Worm (Caenorhabditis elegans) whole organism, late embryonic: ENCODE data around the gene M03C11.9.

Experiments
- K02D7.2 ChIP-seq: sonication (generic microtip); optimal IDR thresholded peaks from 2 replicates; lab custom pipeline; 2017; ENCODE audit warnings: mild to moderate bottlenecking, missing genetic modification characterization, missing compliant biosample characterization
- T23F11.4 ChIP-seq: fragments of 200-800 bp; sonication (Bioruptor generic); optimal IDR thresholded peaks from 2 replicates; lab custom pipeline; 2018; ENCODE audit warnings: mild to moderate bottlenecking, missing genetic modification characterization, missing compliant biosample characterization
- Y22D7AL.16 ChIP-seq: sonication (generic microtip); optimal IDR thresholded peaks from 2 replicates; lab custom pipeline; 2016; ENCODE audit warnings: missing genetic modification characterization, missing compliant biosample characterization
- ama-1 ChIP-seq: fragments of 150-350 bp; optimal IDR thresholded peaks from 2 replicates; lab custom pipeline; 2014
- ceh-14 ChIP-seq: sonication (generic microtip); optimal IDR thresholded peaks from 2 replicates; lab custom pipeline; 2016; ENCODE audit warnings: missing genotype, missing genetic modification characterization, missing compliant biosample characterization
- ceh-18 ChIP-seq: sonication (generic microtip); optimal IDR thresholded peaks from 2 replicates; lab custom pipeline; 2016; ENCODE audit warnings: missing genetic modification characterization, missing compliant biosample characterization
- ceh-2 ChIP-seq: sonication (generic microtip); optimal IDR thresholded peaks from 2 replicates; lab custom pipeline; 2016; ENCODE audit warnings: missing genotype, missing genetic modification characterization, missing compliant biosample characterization
- ceh-24 ChIP-seq: sonication (generic microtip); optimal IDR thresholded peaks from 2 replicates; lab custom pipeline; 2016; ENCODE audit warnings: mild to moderate bottlenecking, missing genetic modification characterization, missing compliant biosample characterization
- ceh-30 ChIP-seq: fragments of 150-350 bp; optimal IDR thresholded peaks from 2 replicates; lab custom pipeline; 2014; ENCODE audit warnings: missing biosample characterization, missing genetic modification characterization
- ceh-31 ChIP-seq: sonication (generic microtip); optimal IDR thresholded peaks from 2 replicates; lab custom pipeline; 2016; ENCODE audit warnings: missing genetic modification characterization, missing compliant biosample characterization
- ceh-34 ChIP-seq: sonication (generic microtip); optimal IDR thresholded peaks from 2 replicates; lab custom pipeline; 2016; ENCODE audit warnings: mild to moderate bottlenecking, missing genetic modification characterization, missing compliant biosample characterization
- ceh-48 ChIP-seq: sonication (generic microtip); optimal IDR thresholded peaks from 2 replicates; lab custom pipeline; 2016; ENCODE audit warnings: missing genetic modification characterization, inconsistent platforms, missing compliant biosample characterization
- ceh-6 ChIP-seq: fragments of 200-800 bp; sonication (Bioruptor generic); optimal IDR thresholded peaks from 2 replicates; lab custom pipeline; 2018; ENCODE audit warnings: mild to moderate bottlenecking, missing genetic modification characterization, missing compliant biosample characterization
- ceh-9 ChIP-seq: sonication (generic microtip); optimal IDR thresholded peaks from 2 replicates; lab custom pipeline; 2016; ENCODE audit warnings: mild to moderate bottlenecking, missing genetic modification characterization, inconsistent platforms, missing compliant biosample characterization
- dmd-4 ChIP-seq: sonication (generic microtip); optimal IDR thresholded peaks from 2 replicates; lab custom pipeline; 2016; ENCODE audit warnings: borderline replicate concordance, missing genetic modification characterization, missing compliant biosample characterization
- dve-1 ChIP-seq: sonication (generic microtip); optimal IDR thresholded peaks from 2 replicates; lab custom pipeline; 2017; ENCODE audit warnings: antibody characterized with exemption, mild to moderate bottlenecking, missing genetic modification characterization, missing compliant biosample characterization
- elt-2 ChIP-seq: sonication (generic microtip); optimal IDR thresholded peaks from 2 replicates; lab custom pipeline; 2016; ENCODE audit warnings: missing genetic modification reagents, missing genetic modification characterization, missing compliant biosample characterization
- elt-4 ChIP-seq: sonication (generic microtip); optimal IDR thresholded peaks from 2 replicates; lab custom pipeline; 2016; ENCODE audit warnings: missing genetic modification characterization, missing compliant biosample characterization
- ets-4 ChIP-seq: sonication (generic microtip); optimal IDR thresholded peaks from 2 replicates; lab custom pipeline; 2016; ENCODE audit warnings: missing genetic modification characterization, missing compliant biosample characterization
- fkh-10 ChIP-seq: fragments of 150-350 bp; optimal IDR thresholded peaks from 2 replicates; lab custom pipeline; 2014; ENCODE audit warnings: missing biosample characterization, missing genetic modification reagents, missing genetic modification characterization
- fkh-6 ChIP-seq: sonication (generic microtip); optimal IDR thresholded peaks from 2 replicates; lab custom pipeline; 2016; ENCODE audit warnings: missing genetic modification characterization, missing compliant biosample characterization
- gmeb-2 ChIP-seq: sonication (generic microtip); optimal IDR thresholded peaks from 2 replicates; lab custom pipeline; 2016; ENCODE audit warnings: missing genetic modification characterization, inconsistent platforms, missing compliant biosample characterization
- hlh-30 ChIP-seq: sonication (generic microtip); optimal IDR thresholded peaks from 2 replicates; lab custom pipeline; 2017; ENCODE audit warnings: antibody characterized with exemption, missing genetic modification characterization, missing compliant biosample characterization; ENCODE audit not compliant: insufficient read depth
- lim-6 ChIP-seq: sonication (generic microtip); optimal IDR thresholded peaks from 2 replicates; lab custom pipeline; 2016; ENCODE audit warnings: missing genetic modification characterization, missing compliant biosample characterization
- lin-11 ChIP-seq: fragments of 200-800 bp; sonication (Bioruptor generic); optimal IDR thresholded peaks from 2 replicates; lab custom pipeline; 2018; ENCODE audit warnings: mild to moderate bottlenecking, missing genetic modification characterization, missing compliant biosample characterization
- nfya-1 ChIP-seq: sonication (generic microtip); optimal IDR thresholded peaks from 2 replicates; lab custom pipeline; 2017; ENCODE audit warnings: missing genetic modification characterization, mild to moderate bottlenecking, missing compliant biosample characterization, antibody characterized with exemption, moderate library complexity
- nhr-11 ChIP-seq: fragments of 150-350 bp; optimal IDR thresholded peaks from 2 replicates; lab custom pipeline; 2014; ENCODE audit warnings: missing biosample characterization, missing genetic modification characterization
- nhr-232 ChIP-seq: sonication (generic microtip); optimal IDR thresholded peaks from 2 replicates; lab custom pipeline; 2016; ENCODE audit warnings: missing genetic modification characterization, missing compliant biosample characterization
- odd-2 ChIP-seq: sonication (generic microtip); optimal IDR thresholded peaks from 2 replicates; lab custom pipeline; 2017; ENCODE audit warnings: antibody characterized with exemption, mild to moderate bottlenecking, missing genetic modification characterization, missing compliant biosample characterization
- pag-3 ChIP-seq: sonication (generic microtip); optimal IDR thresholded peaks from 2 replicates; lab custom pipeline; 2016; ENCODE audit warnings: missing compliant biosample characterization, missing genetic modification characterization, borderline replicate concordance
- pax-1 ChIP-seq: fragments of 150-350 bp; optimal IDR thresholded peaks from 2 replicates; lab custom pipeline; 2014; ENCODE audit warnings: missing biosample characterization, missing genetic modification characterization
- pqm-1 ChIP-seq: sonication (generic microtip); optimal IDR thresholded peaks from 2 replicates; lab custom pipeline; 2016; ENCODE audit warnings: missing genetic modification characterization, missing compliant biosample characterization
- pros-1 ChIP-seq: fragments of 150-350 bp; optimal IDR thresholded peaks from 2 replicates; lab custom pipeline; 2014; ENCODE audit warnings: missing biosample characterization, missing genetic modification reagents, missing genetic modification characterization
- ref-2 ChIP-seq: sonication (generic microtip); optimal IDR thresholded peaks from 2 replicates; lab custom pipeline; 2016; ENCODE audit warnings: missing genetic modification characterization, missing compliant biosample characterization
- rnt-1 ChIP-seq: sonication (generic microtip); optimal IDR thresholded peaks from 2 replicates; lab custom pipeline; 2016; ENCODE audit warnings: missing genetic modification characterization, missing compliant biosample characterization
- sdc-2 ChIP-seq: sonication (generic microtip); optimal IDR thresholded peaks from 2 replicates; lab custom pipeline; 2016; ENCODE audit warnings: missing genotype, missing genetic modification characterization, missing compliant biosample characterization
- sox-2 ChIP-seq: fragments of 200-800 bp; sonication (Bioruptor generic); IDR thresholded peaks from 2 replicates; pipeline ENCODE4 v1.3.6; 2022; ENCODE audit warnings: missing genetic modification reagents, missing genetic modification characterization, missing compliant biosample characterization
- sox-4 ChIP-seq: sonication (generic microtip); optimal IDR thresholded peaks from 2 replicates; lab custom pipeline; 2017; ENCODE audit warnings: mild to moderate bottlenecking, missing genetic modification characterization, inconsistent platforms, missing compliant biosample characterization
- syd-9 ChIP-seq: sonication (generic microtip); optimal IDR thresholded peaks from 2 replicates; lab custom pipeline; 2016; ENCODE audit warnings: mild to moderate bottlenecking, missing genetic modification characterization, moderate library complexity, missing compliant biosample characterization
- tbx-2 ChIP-seq: sonication (generic microtip); optimal IDR thresholded peaks from 2 replicates; lab custom pipeline; 2016; ENCODE audit warnings: missing genetic modification characterization, missing compliant biosample characterization
- tbx-7 ChIP-seq: sonication (generic microtip); optimal IDR thresholded peaks from 2 replicates; lab custom pipeline; 2016; ENCODE audit warnings: missing genotype, missing genetic modification characterization, missing compliant biosample characterization
- unc-3 ChIP-seq, 2 experiments: fragments of 200-800 bp in 1 of 2; sonication (Bioruptor generic) in 1 of 2; sonication (generic microtip) in 1 of 2; conservative IDR thresholded peaks in 1 of 2; optimal IDR thresholded peaks in 1 of 2; 2 replicates each; pipeline versions ENCODE4 v1.3.6 to Lab custom; 2016 to 2022; ENCODE audit warnings: missing compliant biosample characterization in 2 of 2, missing genetic modification characterization in 2 of 2, missing genetic modification reagents in 1 of 2
- unc-55 ChIP-seq: sonication (generic microtip); optimal IDR thresholded peaks from 2 replicates; lab custom pipeline; 2017; ENCODE audit warnings: missing biosample characterization, missing genetic modification reagents, missing genetic modification characterization
- unc-86 ChIP-seq: sonication (generic microtip); optimal IDR thresholded peaks from 2 replicates; lab custom pipeline; 2016; ENCODE audit warnings: missing genetic modification characterization, missing compliant biosample characterization
- ztf-16 ChIP-seq: sonication (generic microtip); optimal IDR thresholded peaks from 2 replicates; lab custom pipeline; 2017; ENCODE audit warnings: missing genetic modification characterization, missing compliant biosample characterization

The M03C11.9 gene

DNA sequence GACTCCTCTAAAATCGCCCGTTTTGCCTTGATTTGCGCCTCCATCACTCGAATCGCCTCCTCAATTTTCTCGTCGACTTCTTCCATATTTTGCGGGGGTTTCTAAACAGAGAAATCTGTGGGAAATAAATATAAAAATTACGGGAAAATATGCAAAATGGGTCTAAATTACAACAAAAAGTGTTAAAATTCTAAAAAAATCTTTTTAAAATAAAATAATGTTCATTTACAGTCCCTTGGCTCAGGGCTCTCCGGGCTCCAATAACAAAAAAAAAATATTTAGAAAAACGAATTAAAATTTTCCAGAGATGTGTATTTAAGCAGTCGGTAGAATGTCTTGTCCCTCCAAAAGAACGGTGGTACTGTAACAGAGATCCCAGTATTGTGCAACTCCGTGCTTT is 32.4 kb upstream of the M03C11.9 start, which contains the start of gene M03C11.6:
M03C11.6 (minus strand) TSS at position 101 of the 400 bp plus-strand sequence.
- TF ChIP-seq nhr-11 (tag; lab: Kevin White, UChicago) (no peak), sox-2 (GFP tag; lab: Robert Waterston, UW) (no peak), ztf-16 (tag; lab: Kevin White, UChicago) (no peak), fkh-6 (tag; lab: Kevin White, UChicago) (no peak)
- TF ChIP-seq, all 69 proteins: peak for 0

DNA sequence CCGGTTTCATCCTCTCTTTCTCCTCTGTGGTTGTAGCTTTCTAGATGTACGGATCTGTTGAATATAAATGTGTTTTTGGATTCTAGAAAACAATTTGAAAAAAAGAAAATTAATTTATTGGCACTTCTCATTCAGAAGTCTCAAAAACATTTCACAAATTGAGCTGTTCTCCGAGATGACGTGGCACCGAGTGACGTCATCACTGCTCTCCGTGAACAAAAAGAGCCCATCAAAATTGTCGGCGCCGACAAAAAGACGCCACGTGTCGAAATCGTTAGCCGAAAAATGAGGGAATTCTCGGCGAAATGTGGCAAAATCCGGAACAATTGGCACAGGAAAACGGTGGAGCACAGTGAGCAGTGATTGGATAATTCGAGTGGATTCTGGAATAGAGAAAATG is 30.2 kb upstream of the M03C11.9 start:
- TF ChIP-seq elt-2 (tag; lab: Kevin White, UChicago): no peak
- TF ChIP-seq ceh-34 (tag; lab: Kevin White, UChicago): no peak
- TF ChIP-seq ets-4 (tag; lab: Kevin White, UChicago): no peak
- no peak for TF ChIP-seq sox-4 (tag; lab: Kevin White, UChicago)
- TF ChIP-seq fkh-10 (GFP tag; lab: Kevin White, UChicago): no peak
- TF ChIP-seq elt-4: no peak
- no peak for TF ChIP-seq pag-3
- no peak for TF ChIP-seq lin-11 (tag; lab: Kevin White, UChicago)
- no peak for TF ChIP-seq dmd-4 (tag; lab: Kevin White, UChicago)
- no peak for TF ChIP-seq gmeb-2 (tag; lab: Kevin White, UChicago)
- TF ChIP-seq ztf-16 (tag; lab: Kevin White, UChicago): no peak
- TF ChIP-seq rnt-1 (tag; lab: Kevin White, UChicago): no peak
- TF ChIP-seq ref-2 (tag; lab: Kevin White, UChicago): no peak
- no peak for TF ChIP-seq tbx-7 (tag; lab: Kevin White, UChicago)
- no peak for TF ChIP-seq sdc-2
- no peak for TF ChIP-seq unc-3 (GFP tag; conservative IDR thresholded peaks at IDR 0.05; lab: Robert Waterston, UW)
- TF ChIP-seq unc-3 (tag; optimal IDR thresholded peaks at IDR 0.05; lab: Kevin White, UChicago): no peak
- no peak for TF ChIP-seq hlh-30 (tag; lab: Kevin White, UChicago)

DNA sequence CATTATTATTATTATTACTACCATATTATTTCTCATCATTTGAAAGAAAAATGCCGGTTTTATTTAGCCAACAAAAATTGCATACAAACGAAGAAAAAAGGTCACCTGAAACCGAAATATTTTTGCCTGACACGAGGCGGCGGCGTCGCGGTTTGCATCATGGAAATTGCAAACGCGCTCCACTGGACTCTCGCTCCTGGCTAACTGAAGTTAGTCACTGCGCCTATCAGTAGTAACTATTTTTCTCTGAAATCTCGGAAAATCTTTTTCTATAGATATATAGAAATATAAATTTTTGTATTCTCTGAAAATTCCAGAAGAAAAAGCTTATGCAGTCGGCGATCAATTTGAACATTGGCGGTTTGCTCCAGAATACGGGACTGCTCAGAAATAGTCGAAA is 24.3 kb upstream of the M03C11.9 start, which contains the start of gene ymel-1:
ymel-1 (plus strand) TSS at position 318 of the 400 bp plus-strand sequence.
- TF ChIP-seq dve-1 (tag; lab: Kevin White, UChicago) (no peak), dmd-4 (tag; lab: Kevin White, UChicago) (no peak), ama-1 (lab: Kevin White, UChicago) (peak; percentile 49), elt-2 (tag; lab: Kevin White, UChicago) (peak; percentile 34), T23F11.4 (no peak)
- TF ChIP-seq, all 69 proteins: peak for 2

DNA sequence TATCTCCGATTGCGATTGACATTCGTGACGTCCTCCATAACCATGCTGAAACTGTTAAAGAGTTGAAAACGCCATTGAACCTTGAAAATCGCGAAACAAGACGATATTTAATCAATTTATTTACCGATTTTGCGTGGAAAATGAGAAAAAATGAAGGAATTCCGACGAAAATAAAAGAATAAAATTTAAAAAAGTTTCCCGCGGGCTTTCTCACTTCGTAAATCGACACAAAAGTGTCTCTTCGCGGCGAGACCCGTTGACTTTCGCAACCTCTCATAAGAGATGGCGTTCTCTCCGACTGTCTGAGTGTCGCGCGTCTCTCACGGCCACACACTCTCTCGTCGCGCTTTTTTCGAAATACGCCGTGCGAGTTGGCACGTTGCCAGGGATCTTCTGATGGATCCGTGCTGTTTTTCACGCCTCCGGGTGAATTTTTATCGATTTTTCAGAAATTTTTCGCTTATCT is 15.7 kb upstream of the M03C11.9 start, which contains the start of gene hat-1:
hat-1 (minus strand) TSS at position 51 of the 466 bp plus-strand sequence.
- TF ChIP-seq unc-55 (GFP tag; lab: Kevin White, UChicago): peak; percentile 55
- no peak for TF ChIP-seq pros-1 (tag; lab: Kevin White, UChicago)
- peak; percentile 80 for TF ChIP-seq nfya-1 (tag; lab: Kevin White, UChicago)
- TF ChIP-seq ceh-6: no peak
- TF ChIP-seq ceh-24 (tag; lab: Kevin White, UChicago): no peak
- TF ChIP-seq Y22D7AL.16 (tag; lab: Kevin White, UChicago): peak; percentile 36
- peak; percentile 8 for TF ChIP-seq ets-4 (tag; lab: Kevin White, UChicago)
- no peak for TF ChIP-seq nhr-232 (tag; lab: Kevin White, UChicago)
- TF ChIP-seq fkh-6 (tag; lab: Kevin White, UChicago): no peak
- TF ChIP-seq pag-3: no peak
- TF ChIP-seq unc-3 (GFP tag; conservative IDR thresholded peaks at IDR 0.05; lab: Robert Waterston, UW): no peak
- no peak for TF ChIP-seq unc-3 (tag; optimal IDR thresholded peaks at IDR 0.05; lab: Kevin White, UChicago)
- TF ChIP-seq lim-6 (tag; lab: Kevin White, UChicago): no peak
- TF ChIP-seq ceh-18 (tag; lab: Kevin White, UChicago): peak; percentile 68
- peak; percentile 66 for TF ChIP-seq dve-1 (tag; lab: Kevin White, UChicago)
- TF ChIP-seq ceh-14: no peak
- TF ChIP-seq odd-2: no peak
- TF ChIP-seq pqm-1 (tag; lab: Kevin White, UChicago): no peak
- no peak for TF ChIP-seq K02D7.2 (tag; lab: Kevin White, UChicago)
- no peak for TF ChIP-seq unc-86 (tag; lab: Kevin White, UChicago)
- TF ChIP-seq ceh-2 (tag; lab: Kevin White, UChicago): no peak
- TF ChIP-seq ceh-48 (tag; lab: Kevin White, UChicago): no peak
- TF ChIP-seq rnt-1 (tag; lab: Kevin White, UChicago): peak; percentile 26
- TF ChIP-seq ceh-30 (tag; lab: Kevin White, UChicago): peak; percentile 17
- peak; percentile 66 for TF ChIP-seq ceh-31 (tag; lab: Kevin White, UChicago)
- no peak for TF ChIP-seq ceh-9 (tag; lab: Kevin White, UChicago)
- no peak for TF ChIP-seq T23F11.4
- peak; percentile 75 for TF ChIP-seq pax-1 (tag; lab: Kevin White, UChicago)
- TF ChIP-seq tbx-2 (tag; lab: Kevin White, UChicago): peak; percentile 57
- no peak for TF ChIP-seq syd-9 (tag; lab: Kevin White, UChicago)
